Fruit fly (Drosophila melanogaster): ENCODE data around the gene BobA.

BobA gene

dm6 chr3L:14992807-14993206 is 46.9 kb upstream of the BobA start:
- TF ChIP-seq HLH54F (GFP tag; optimal IDR thresholded peaks at IDR 0.05) (no peak), PHDP (tag; optimal IDR thresholded peaks at IDR 0.05) (peak; percentile 34), Meics (GFP tag; optimal IDR thresholded peaks at IDR 0.05) (peak; percentile 20), Spps (tag; optimal IDR thresholded peaks at IDR 0.05) (no peak), sug (tag; optimal IDR thresholded peaks at IDR 0.05) (peak; percentile 35), HmgZ (tag; optimal IDR thresholded peaks at IDR 0.05) (peak; percentile 20), CG13296 (GFP tag; optimal IDR thresholded peaks at IDR 0.05) (peak; percentile 59), slp2 (GFP tag; optimal IDR thresholded peaks at IDR 0.05) (no peak), Med (GFP tag) (peak; percentile 57), exex (tag; optimal IDR thresholded peaks at IDR 0.05) (peak; percentile 6), CG10543 (GFP tag; optimal IDR thresholded peaks at IDR 0.05) (peak; percentile 26), lab (GFP tag; optimal IDR thresholded peaks at IDR 0.05) (peak; percentile 33), CG13894 (tag; optimal IDR thresholded peaks at IDR 0.05) (peak; percentile 64), Pdp1 (GFP tag; optimal IDR thresholded peaks at IDR 0.05) (no peak), ATbp (GFP tag; optimal IDR thresholded peaks at IDR 0.05) (peak; percentile 0), BtbVII (GFP tag; optimal IDR thresholded peaks at IDR 0.05) (peak; percentile 50), CG2678 (tag; optimal IDR thresholded peaks at IDR 0.05) (peak; percentile 46), kni (GFP tag; optimal IDR thresholded peaks at IDR 0.05) (no peak), fd64A (GFP tag; optimal IDR thresholded peaks at IDR 0.05) (peak; percentile 16), CG34376 (GFP tag; optimal IDR thresholded peaks at IDR 0.05) (peak; percentile 28), CG3281 (GFP tag; optimal IDR thresholded peaks at IDR 0.05) (peak; percentile 24), B-H2 (GFP tag; optimal IDR thresholded peaks at IDR 0.05) (peak; percentile 6), chinmo (GFP tag; IDR thresholded peaks at IDR 0.05; ENCODE audit: partially characterized antibody) (no peak)

dm6 chr3L:14992025-14992424 is 46.1 kb upstream of the BobA start, which contains the start of gene Zip71B:
Gene Zip71B (plus strand): TSS chr3L:14992289.
- TF ChIP-seq odd (GFP tag; optimal IDR thresholded peaks at IDR 0.05), result no peak
- TF ChIP-seq CG7987 (GFP tag; optimal IDR thresholded peaks at IDR 0.05), result no peak
- TF ChIP-seq shn (GFP tag; optimal IDR thresholded peaks at IDR 0.05), result no peak
- TF ChIP-seq Xrp1 (GFP tag; IDR thresholded peaks at IDR 0.05), result no peak
- TF ChIP-seq CG6813 (GFP tag; optimal IDR thresholded peaks at IDR 0.05), result no peak
- no peak for TF ChIP-seq run (tag; optimal IDR thresholded peaks at IDR 0.05)
- TF ChIP-seq lbe (GFP tag; optimal IDR thresholded peaks at IDR 0.05), result no peak
- no peak for TF ChIP-seq CG3838 (GFP tag; optimal IDR thresholded peaks at IDR 0.05)
- no peak for TF ChIP-seq NC2β (GFP tag; optimal IDR thresholded peaks at IDR 0.05)
- TF ChIP-seq mirr (GFP tag; optimal IDR thresholded peaks at IDR 0.05), result no peak
- no peak for TF ChIP-seq CG4360 (GFP tag; IDR thresholded peaks at IDR 0.05)
- no peak for TF ChIP-seq so (GFP tag; IDR thresholded peaks at IDR 0.05)
- TF ChIP-seq Nf-YA (GFP tag; IDR thresholded peaks at IDR 0.05), result no peak
- no peak for TF ChIP-seq CG13424 (tag; optimal IDR thresholded peaks at IDR 0.05)
- no peak for TF ChIP-seq CG14860 (GFP tag; IDR thresholded peaks at IDR 0.05; ENCODE audit: partially characterized antibody)
- no peak for TF ChIP-seq Xbp1 (GFP tag; optimal IDR thresholded peaks at IDR 0.05)
- 0 out of 3 replicates have a peak, but pooled peaks have one; percentile 56 for TF ChIP-seq CG2199 (GFP tag; IDR thresholded peaks at IDR 0.05)
- TF ChIP-seq Fer1 (GFP tag; optimal IDR thresholded peaks at IDR 0.05), result no peak
- TF ChIP-seq NC2α (GFP tag; optimal IDR thresholded peaks at IDR 0.05), result no peak
- TF ChIP-seq pan (optimal IDR thresholded peaks at IDR 0.05), result no peak
- no peak for TF ChIP-seq pan (GFP tag; optimal IDR thresholded peaks at IDR 0.05 in 1 of 2, IDR thresholded peaks at IDR 0.05 in 1 of 2)
- TF ChIP-seq ttk (GFP tag; IDR thresholded peaks at IDR 0.05), result no peak
- no peak for TF ChIP-seq CG2889 (GFP tag; IDR thresholded peaks at IDR 0.05)
- TF ChIP-seq CG32772 (GFP tag; IDR thresholded peaks at IDR 0.05), result no peak
- TF ChIP-seq hkb (optimal IDR thresholded peaks at IDR 0.05), result no peak
- TF ChIP-seq hkb (GFP tag; IDR thresholded peaks at IDR 0.05), result no peak
- no peak for TF ChIP-seq CG6175 (GFP tag; IDR thresholded peaks at IDR 0.05)
- TF ChIP-seq schlank (tag; optimal IDR thresholded peaks at IDR 0.05), result no peak
- TF ChIP-seq pzg (GFP tag; optimal IDR thresholded peaks at IDR 0.05), result peak; percentile 9
